Worm (Caenorhabditis elegans) whole organism, L3 larva: ENCODE measurements around the gene srh-182.

Experiments used
- ZK546.5 ChIP-seq: sonication (generic microtip); optimal IDR thresholded peaks from 2 replicates; lab custom pipeline; 2017; ENCODE audit warnings: missing biosample characterization, missing genetic modification characterization
- ceh-16 ChIP-seq: sonication (generic microtip); optimal IDR thresholded peaks from 2 replicates; lab custom pipeline; 2017; ENCODE audit warnings: missing biosample characterization, missing genetic modification characterization
- ceh-9 ChIP-seq: sonication (generic microtip); optimal IDR thresholded peaks from 2 replicates; lab custom pipeline; 2018; ENCODE audit warnings: missing biosample characterization, missing genetic modification characterization
- fkh-2 ChIP-seq: fragments of 150-350 bp; optimal IDR thresholded peaks from 2 replicates; lab custom pipeline; 2014; ENCODE audit warnings: missing biosample characterization, missing genetic modification reagents, missing genetic modification characterization
- fos-1 ChIP-seq: fragments of 150-350 bp; optimal IDR thresholded peaks from 2 replicates; lab custom pipeline; 2014; ENCODE audit warnings: missing biosample characterization, missing genetic modification characterization
- lin-39 ChIP-seq: fragments of 150-350 bp; optimal IDR thresholded peaks from 2 replicates; lab custom pipeline; 2018; ENCODE audit warnings: missing biosample characterization, missing genetic modification reagents, missing genetic modification characterization
- nhr-237 ChIP-seq: fragments of 150-350 bp; optimal IDR thresholded peaks from 2 replicates; lab custom pipeline; 2014; ENCODE audit warnings: missing biosample characterization, missing genetic modification characterization
- unc-62 ChIP-seq: fragments of 150-350 bp; sonication (generic microtip); optimal IDR thresholded peaks from 4 replicates; lab custom pipeline; 2014; ENCODE audit warnings: missing biosample characterization, missing genetic modification reagents, missing genetic modification characterization

- TF ChIP-seq ceh-9 (tag; lab: Kevin White, UChicago) = no peak
- TF ChIP-seq unc-62 (GFP tag; lab: Kevin White, UChicago) = no peak
- TF ChIP-seq lin-39 (tag; lab: Kevin White, UChicago) = no peak
- TF ChIP-seq fos-1 (tag; lab: Kevin White, UChicago) = no peak
- no peak for TF ChIP-seq fkh-2 (tag; lab: Kevin White, UChicago)
- no peak for TF ChIP-seq ceh-16
- no peak for TF ChIP-seq nhr-237
- TF ChIP-seq ZK546.5 (tag; lab: Kevin White, UChicago) = no peak
Observed at ce11 chrV:18426280-18426679, 47.0 kb downstream of the srh-182 start, which contains the start of gene srw-83.
